Worm (Caenorhabditis elegans) whole organism, midembryonic: Measurements from ENCODE around the gene lit-1.

Experiments used
- flt-1 ChIP-seq: fragments of 200-800 bp; sonication (Bioruptor generic); IDR thresholded peaks from 2 replicates; pipeline ENCODE4 v1.3.6; 2022; ENCODE audit warnings: missing genetic modification characterization, missing compliant biosample characterization
- tab-1 ChIP-seq: fragments of 200-800 bp; sonication (Bioruptor generic); IDR thresholded peaks from 2 replicates; pipeline ENCODE4 v1.3.6; 2022; ENCODE audit warnings: missing genetic modification characterization, missing compliant biosample characterization

DNA sequence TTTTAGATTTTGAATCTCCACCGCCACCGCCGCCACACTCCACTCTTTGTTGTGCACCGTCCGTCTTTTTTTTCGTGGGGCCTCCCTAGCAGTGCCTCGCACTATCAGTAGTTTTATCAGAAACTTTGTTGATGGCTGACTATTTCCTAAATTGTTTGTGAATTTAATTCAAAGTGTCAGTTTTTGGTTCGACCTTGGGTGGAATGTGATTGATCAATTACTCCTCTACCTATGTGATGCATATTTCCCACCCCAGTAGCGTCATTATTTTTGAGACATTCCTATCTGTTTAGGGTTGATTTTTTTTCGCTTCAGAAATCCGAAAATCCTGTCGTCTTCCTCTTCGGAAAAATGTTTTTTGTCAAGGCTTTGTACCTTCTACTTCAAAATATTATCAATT, 8.9 kb downstream of the lit-1 start:
- TF ChIP-seq flt-1 (GFP tag; lab: Robert Waterston, UW) (peak; percentile 30; the same call in 1 of the 2 replicates), tab-1 (GFP tag; lab: Robert Waterston, UW) (no peak)
